Worm (Caenorhabditis elegans): Measurements from ENCODE around the gene K07C11.8.

DNA sequence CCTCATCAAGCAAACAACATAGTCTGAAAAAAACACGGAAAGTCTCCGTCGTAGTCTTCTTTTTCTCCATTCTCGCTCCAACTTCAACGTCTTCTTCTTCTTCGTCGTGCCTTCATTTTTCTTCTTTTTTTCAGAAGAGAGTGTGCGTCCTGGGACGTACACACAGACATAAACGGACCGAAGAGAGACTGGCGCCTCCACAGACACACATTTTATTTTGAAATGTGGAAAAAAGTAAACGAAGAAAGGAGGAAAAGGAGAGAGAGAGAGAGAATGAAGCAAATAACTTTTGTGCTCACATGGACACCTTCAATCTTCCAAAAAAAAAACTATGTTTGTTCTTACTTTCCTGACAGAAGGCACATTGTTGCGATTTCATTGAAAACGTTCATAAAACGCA is 2.5 kb downstream of the K07C11.8 start:
- TF ChIP-seq flt-1 (GFP tag; IDR thresholded peaks at IDR 0.05) (no peak), scrt-1 (GFP tag; IDR thresholded peaks at IDR 0.05) (no peak), tbx-37 (GFP tag; conservative IDR thresholded peaks at IDR 0.05) (no peak), ama-1 (optimal IDR thresholded peaks at IDR 0.05) (no peak), tra-4 (tag; optimal IDR thresholded peaks at IDR 0.05) (no peak), B0310.2 (tag; optimal IDR thresholded peaks at IDR 0.05) (no peak), hmg-4 (GFP tag; optimal IDR thresholded peaks at IDR 0.05) (no peak), pes-1 (GFP tag; IDR thresholded peaks at IDR 0.05) (no peak), aly-1 (tag; optimal IDR thresholded peaks at IDR 0.05) (no peak), hnd-1 (tag; optimal IDR thresholded peaks at IDR 0.05) (no peak), F13C5.2 (tag; optimal IDR thresholded peaks at IDR 0.05) (no peak)

Data from whole organism, early embryonic.